Fruit fly (Drosophila melanogaster): Measurements from ENCODE around the gene Noc1.

Gene Noc1

dm6 chr3L:11125636-11126532 lies 51.3 kb downstream of the Noc1 start (continued):
- TF ChIP-seq CG7357 (GFP tag; IDR thresholded peaks at IDR 0.05) (no peak), Dad (GFP tag; optimal IDR thresholded peaks at IDR 0.05) (no peak), CG13296 (GFP tag; optimal IDR thresholded peaks at IDR 0.05) (no peak), kni (GFP tag; optimal IDR thresholded peaks at IDR 0.05) (no peak), CG13624 (GFP tag; optimal IDR thresholded peaks at IDR 0.05) (no peak), emc (GFP tag; optimal IDR thresholded peaks at IDR 0.05) (no peak), CG17385 (GFP tag; optimal IDR thresholded peaks at IDR 0.05) (no peak), z (GFP tag; IDR thresholded peaks at IDR 0.05) (0 out of 3 replicates have a peak, but pooled peaks have one; percentile 13), CTCF (GFP tag; optimal IDR thresholded peaks at IDR 0.05) (no peak), odd (GFP tag; optimal IDR thresholded peaks at IDR 0.05) (no peak), yki (optimal IDR thresholded peaks at IDR 0.05) (no peak), trh (GFP tag; optimal IDR thresholded peaks at IDR 0.05) (no peak), CG3726 (GFP tag; IDR thresholded peaks at IDR 0.05) (no peak), cg (GFP tag; optimal IDR thresholded peaks at IDR 0.05) (no peak), nau (GFP tag; optimal IDR thresholded peaks at IDR 0.05) (no peak), CG17829 (tag; optimal IDR thresholded peaks at IDR 0.05) (no peak), CG16815 (GFP tag; optimal IDR thresholded peaks at IDR 0.05) (no peak), CG34422 (GFP tag; IDR thresholded peaks at IDR 0.05) (no peak), twi (tag; optimal IDR thresholded peaks at IDR 0.05) (no peak), Fer3 (tag; optimal IDR thresholded peaks at IDR 0.05) (peak; percentile 14), ssp (GFP tag; IDR thresholded peaks at IDR 0.05) (no peak), ro (GFP tag; IDR thresholded peaks at IDR 0.05) (no peak), CG18011 (GFP tag; optimal IDR thresholded peaks at IDR 0.05) (no peak), CG31441 (GFP tag; IDR thresholded peaks at IDR 0.05) (no peak), CG12659 (GFP tag; optimal IDR thresholded peaks at IDR 0.05) (no peak), CG8765 (GFP tag; IDR thresholded peaks at IDR 0.05) (no peak), Elba2 (GFP tag; optimal IDR thresholded peaks at IDR 0.05) (peak; percentile 54), CG2875 (GFP tag; optimal IDR thresholded peaks at IDR 0.05) (no peak), hbn (GFP tag; IDR thresholded peaks at IDR 0.05; ENCODE audit: partially characterized antibody) (no peak), run (tag; optimal IDR thresholded peaks at IDR 0.05) (no peak), unc-4 (GFP tag; IDR thresholded peaks at IDR 0.05; ENCODE audit: partially characterized antibody) (no peak), CG8388 (GFP tag; optimal IDR thresholded peaks at IDR 0.05) (no peak), CG10543 (GFP tag; optimal IDR thresholded peaks at IDR 0.05) (no peak), bcd (GFP tag; optimal IDR thresholded peaks at IDR 0.05) (peak; percentile 15), PHDP (tag; optimal IDR thresholded peaks at IDR 0.05) (no peak), Spps (tag; optimal IDR thresholded peaks at IDR 0.05) (no peak), psq (GFP tag; optimal IDR thresholded peaks at IDR 0.05) (no peak), CG14965 (GFP tag; optimal IDR thresholded peaks at IDR 0.05; ENCODE audit: borderline replicate concordance) (no peak), stc (GFP tag; IDR thresholded peaks at IDR 0.05) (no peak; the same call in 1 of the 2 replicates), CG11398 (GFP tag; optimal IDR thresholded peaks at IDR 0.05) (no peak), cwo (GFP tag; optimal IDR thresholded peaks at IDR 0.05) (peak; percentile 96), Lim3 (GFP tag; IDR thresholded peaks at IDR 0.05) (no peak), Hr39 (optimal IDR thresholded peaks at IDR 0.05) (no peak), CG11504 (tag; optimal IDR thresholded peaks at IDR 0.05) (no peak), CG9876 (GFP tag; optimal IDR thresholded peaks at IDR 0.05) (no peak), ase (GFP tag; IDR thresholded peaks at IDR 0.05) (no peak), D (optimal IDR thresholded peaks at IDR 0.05) (no peak), D (GFP tag; optimal IDR thresholded peaks at IDR 0.05) (no peak), sob (GFP tag; IDR thresholded peaks at IDR 0.05) (no peak), D19A (tag; optimal IDR thresholded peaks at IDR 0.05) (no peak), CG14860 (GFP tag; IDR thresholded peaks at IDR 0.05; ENCODE audit: partially characterized antibody) (no peak)
